Worm (Caenorhabditis elegans): ENCODE results near the gene acs-9.
"Not testable (repeated sequence)": the region's sequence is repeated elsewhere in the genome, so short reads cannot be mapped to it uniquely, and the experiment has no call there.

acs-9 gene

DNA sequence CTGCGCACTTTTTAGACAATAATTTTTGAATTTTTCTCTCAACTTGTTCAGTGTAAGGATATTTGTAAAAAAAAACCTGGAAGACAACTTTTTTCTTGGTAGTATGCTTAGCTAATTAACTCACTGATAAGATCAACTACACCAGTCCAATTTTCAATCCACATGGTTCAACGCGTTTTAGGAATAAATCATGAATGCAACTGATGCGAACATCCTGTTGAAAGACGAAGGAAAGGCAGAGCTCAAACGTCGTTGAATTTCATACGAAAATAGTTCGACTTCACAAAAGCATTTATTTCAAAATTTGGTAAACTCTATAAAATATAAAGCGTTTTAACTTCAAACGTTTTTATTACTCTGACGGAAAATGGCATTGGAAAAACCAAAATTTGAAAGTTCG is 39.6 kb downstream of the acs-9 start, which contains the start of gene dyla-1:
TSS of gene dyla-1 (plus strand) at position 301 of the 400 bp plus-strand sequence.
- TF ChIP-seq hlh-6 (tag; optimal IDR thresholded peaks at IDR 0.05): no peak
- TF ChIP-seq ama-1 (optimal IDR thresholded peaks at IDR 0.05): no peak
- TF ChIP-seq Y22D7AL.16 (tag; optimal IDR thresholded peaks at IDR 0.05): no peak
- no peak for TF ChIP-seq madf-2 (tag; optimal IDR thresholded peaks at IDR 0.05)
- no peak for TF ChIP-seq fkh-10 (GFP tag; optimal IDR thresholded peaks at IDR 0.05)
- no peak for TF ChIP-seq pros-1 (tag; optimal IDR thresholded peaks at IDR 0.05)
- TF ChIP-seq ceh-30 (tag; optimal IDR thresholded peaks at IDR 0.05): no peak

DNA sequence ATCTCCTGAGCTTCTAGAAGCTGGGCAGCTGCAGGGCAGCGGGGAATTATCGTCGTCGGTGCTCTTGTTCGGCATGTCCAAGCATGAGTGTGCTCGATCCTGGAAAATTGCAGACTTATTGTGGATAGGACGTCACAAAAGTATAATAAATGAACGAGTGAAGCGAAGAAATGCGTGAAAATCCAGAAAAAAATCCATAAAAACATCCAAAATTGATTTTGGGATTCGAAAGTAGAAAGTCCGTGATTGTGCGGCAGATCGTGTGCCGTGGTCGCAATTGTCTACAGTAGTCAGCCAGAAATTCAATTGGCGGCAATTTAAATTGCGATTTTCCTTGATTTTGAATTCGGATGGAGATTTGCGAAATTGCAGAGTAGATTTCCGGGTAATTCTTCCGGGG is 44.0 kb downstream of the acs-9 start, which contains the start of gene F41G4.7:
TSS of gene F41G4.7 (minus strand) at position 101 of the 400 bp plus-strand sequence.
- no peak for TF ChIP-seq pros-1 (tag; optimal IDR thresholded peaks at IDR 0.05)
- no peak for TF ChIP-seq npax-4 (tag; optimal IDR thresholded peaks at IDR 0.05)

DNA sequence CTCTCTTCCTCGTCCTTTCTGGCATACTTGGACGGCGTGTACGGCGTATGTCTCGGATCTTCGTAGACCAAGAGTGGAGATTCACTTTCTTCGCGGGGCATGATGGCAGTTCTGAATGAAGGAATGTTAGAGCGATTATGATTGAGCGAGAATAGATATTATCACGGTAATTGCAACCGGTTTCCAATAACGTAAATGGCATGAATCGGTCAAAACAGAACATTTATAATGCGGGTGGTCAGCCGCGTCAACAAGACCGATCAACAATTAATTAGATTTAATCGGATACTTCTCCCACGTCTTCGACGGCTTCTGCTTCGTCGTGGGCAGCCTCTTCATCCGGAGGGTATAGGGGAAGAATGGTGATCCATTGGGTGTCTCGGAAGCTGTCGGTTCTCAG is 45.6 kb downstream of the acs-9 start, which contains the start of gene F41G4.13:
TSS of gene F41G4.13 (minus strand) at position 101 of the 400 bp plus-strand sequence.
- TF ChIP-seq K09A11.1 (tag; optimal IDR thresholded peaks at IDR 0.05; ENCODE audit: insufficient read depth); fkh-6 (tag; optimal IDR thresholded peaks at IDR 0.05); odd-2 (tag; optimal IDR thresholded peaks at IDR 0.05): not testable (repeated sequence)
